Worm (Caenorhabditis elegans): ENCODE results near the gene fil-2.

Gene fil-2

ce11 chrV:6244631-6245030 lies 34.2 kb upstream of the fil-2 start:
- TF ChIP-seq ztf-22 (GFP tag; optimal IDR thresholded peaks at IDR 0.05) (no peak), hmg-1.2 (GFP tag; IDR thresholded peaks at IDR 0.05) (no peak)

ce11 chrV:6246454-6246981 lies 32.3 kb upstream of the fil-2 start, which contains the start of gene dmd-7:
TSS of gene dmd-7 (plus strand) at chrV:6246931.
- TF ChIP-seq atf-7 (tag; optimal IDR thresholded peaks at IDR 0.05) (peak; percentile 75), F37B4.10 (GFP tag; IDR thresholded peaks at IDR 0.05) (no peak), gei-17 (GFP tag; optimal IDR thresholded peaks at IDR 0.05) (peak; percentile 62), tbp1 (GFP tag; optimal IDR thresholded peaks at IDR 0.05) (peak; percentile 56), rcor-1 (GFP tag; IDR thresholded peaks at IDR 0.05) (0 out of 2 replicates have a peak, but pooled peaks have one; percentile 36), nhr-80 (tag; optimal IDR thresholded peaks at IDR 0.05) (peak; percentile 80), K11D2.4 (GFP tag; IDR thresholded peaks at IDR 0.05) (peak; percentile 76), K12H6.12 (tag; optimal IDR thresholded peaks at IDR 0.05) (peak; percentile 65), Y53G8AR.9 (GFP tag; conservative IDR thresholded peaks at IDR 0.05) (0 out of 2 replicates have a peak, but pooled peaks have one; percentile 15), F57A8.1 (GFP tag; optimal IDR thresholded peaks at IDR 0.05) (no peak), B0035.1 (tag; optimal IDR thresholded peaks at IDR 0.05) (peak; percentile 27), mcd-1 (GFP tag; IDR thresholded peaks at IDR 0.05) (no peak), B0019.2 (GFP tag; conservative IDR thresholded peaks at IDR 0.05) (no peak), dox-1 (GFP tag; IDR thresholded peaks at IDR 0.05) (peak; percentile 67), ztf-26 (tag; optimal IDR thresholded peaks at IDR 0.05) (peak; percentile 90), F52B5.7 (tag; optimal IDR thresholded peaks at IDR 0.05) (no peak), efl-1 (GFP tag; optimal IDR thresholded peaks at IDR 0.05) (no peak), cebp-1 (GFP tag; IDR thresholded peaks at IDR 0.05) (no peak), cebp-1 (tag; optimal IDR thresholded peaks at IDR 0.05) (peak; percentile 79), tbx-9 (tag; optimal IDR thresholded peaks at IDR 0.05; ENCODE audit: borderline replicate concordance) (no peak), nhr-90 (tag; optimal IDR thresholded peaks at IDR 0.05) (peak; percentile 9), sea-2 (GFP tag; IDR thresholded peaks at IDR 0.05) (no peak), rec-8 (tag; optimal IDR thresholded peaks at IDR 0.05) (no peak), ztf-25 (GFP tag; IDR thresholded peaks at IDR 0.05) (no peak), Y79H2A.3 (GFP tag; conservative IDR thresholded peaks at IDR 0.05) (no peak), ztf-18 (tag; optimal IDR thresholded peaks at IDR 0.05) (peak; percentile 8), hrde-1 (tag; optimal IDR thresholded peaks at IDR 0.05; ENCODE audit: borderline replicate concordance) (no peak), somi-1 (GFP tag; optimal IDR thresholded peaks at IDR 0.05) (peak; percentile 94), B0336.3 (GFP tag; IDR thresholded peaks at IDR 0.05) (peak; percentile 58; the same call in 1 of the 2 replicates), snpc-4 (GFP tag; optimal IDR thresholded peaks at IDR 0.05) (no peak), snpc-4 (tag; optimal IDR thresholded peaks at IDR 0.05) (peak in 2 of 4 experiments; percentile 18 to 47), unc-62 (GFP tag; optimal IDR thresholded peaks at IDR 0.05) (peak; percentile 71), F22D6.2 (tag; optimal IDR thresholded peaks at IDR 0.05) (peak; percentile 62), zfh-2 (GFP tag; conservative IDR thresholded peaks at IDR 0.05) (peak; percentile 92), cebp-2 (GFP tag; IDR thresholded peaks at IDR 0.05) (no peak), attf-5 (GFP tag; optimal IDR thresholded peaks at IDR 0.05) (peak; percentile 54), nfyb-1 (GFP tag; IDR thresholded peaks at IDR 0.05) (0 out of 2 replicates have a peak, but pooled peaks have one; percentile 67), Y67H2A.10 (GFP tag; conservative IDR thresholded peaks at IDR 0.05) (no peak), ztf-3 (GFP tag; optimal IDR thresholded peaks at IDR 0.05) (no peak), hmg-1.2 (GFP tag; IDR thresholded peaks at IDR 0.05) (peak; percentile 57; the same call in 1 of the 2 replicates), egl-18 (GFP tag; IDR thresholded peaks at IDR 0.05) (no peak), ztf-22 (GFP tag; optimal IDR thresholded peaks at IDR 0.05) (no peak), die-1 (tag; optimal IDR thresholded peaks at IDR 0.05) (peak; percentile 72), lag-1 (GFP tag; IDR thresholded peaks at IDR 0.05) (0 out of 2 replicates have a peak, but pooled peaks have one; percentile 37), lin-35 (GFP tag; optimal IDR thresholded peaks at IDR 0.05) (peak in 1 of 3 experiments; percentile 59), ama-1 (optimal IDR thresholded peaks at IDR 0.05) (no peak), ama-1 (GFP tag; optimal IDR thresholded peaks at IDR 0.05) (no peak)
